Fruit fly (Drosophila melanogaster) S2 (cell line): ENCODE measurements around the gene tra.

Experiments used
- CG8478 ChIP-seq: fragments of >200 bp; optimal IDR thresholded peaks from 2 replicates; lab custom pipeline; 2018
- CTCF ChIP-seq, 2 experiments: fragments of >200 bp; optimal IDR thresholded peaks; 2 replicates each; lab custom pipeline; 2018

DNA sequence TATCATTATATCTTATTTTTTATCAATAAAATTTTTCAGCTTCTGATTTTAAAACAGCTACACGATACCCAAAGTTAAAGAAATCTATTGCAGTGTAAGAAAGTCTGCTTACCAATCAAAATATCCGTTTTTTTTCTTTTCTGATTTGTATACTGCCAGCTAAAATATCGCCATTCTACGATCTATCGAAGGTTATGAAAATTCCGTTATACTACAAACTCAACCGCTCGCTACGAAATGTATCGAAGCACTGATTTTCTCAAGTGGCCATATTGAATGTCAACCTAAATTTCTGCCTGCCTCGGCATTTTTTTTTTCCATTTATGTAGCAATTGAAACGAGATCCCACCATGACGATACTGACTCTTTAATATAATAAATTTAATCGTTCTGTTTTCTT, 10.8 kb downstream of the tra start, which contains the start of gene nxf2:
- TF ChIP-seq CG8478 (lab: Kevin White, UChicago) (no peak), CTCF (optimal IDR thresholded peaks at IDR 0.05; lab: Kevin White, UChicago) (no peak)
